Worm (Caenorhabditis elegans): ENCODE results near the gene daf-7.

DNA sequence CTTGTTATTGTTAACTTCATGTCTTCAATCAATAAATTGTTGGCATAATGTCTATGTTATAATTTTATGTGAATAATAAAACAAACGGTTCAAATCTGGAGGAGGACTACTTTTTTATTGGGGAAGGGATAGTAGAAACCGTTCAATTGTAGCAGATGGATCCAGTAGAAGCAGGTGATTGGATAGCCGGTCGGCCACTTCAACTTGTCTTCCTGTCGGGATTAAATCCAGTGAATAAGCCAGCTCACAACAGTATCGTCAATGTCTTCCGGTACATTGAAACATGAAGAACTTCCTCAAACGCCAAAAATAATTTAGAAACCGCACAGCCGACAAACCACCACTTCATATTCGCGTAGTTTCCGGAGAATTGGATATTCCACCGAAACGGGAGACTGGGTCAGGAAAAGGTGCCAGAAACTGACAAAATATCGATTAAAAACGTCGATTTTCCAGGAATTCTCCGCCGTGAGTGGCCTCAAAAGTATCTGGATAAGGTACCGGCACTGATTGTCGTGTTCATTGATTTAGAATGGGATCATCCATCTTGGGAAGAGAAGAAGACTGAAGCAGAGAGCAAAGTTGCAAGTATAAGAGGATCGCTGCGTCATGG, 16.6 kb upstream of the daf-7 start, which contains the start of gene trpp-11:
- TF ChIP-seq ref-1 (GFP tag; conservative IDR thresholded peaks at IDR 0.05) (no peak), T22C8.4 (GFP tag; IDR thresholded peaks at IDR 0.05) (no peak), med-1 (GFP tag; optimal IDR thresholded peaks at IDR 0.05; ENCODE audit: insufficient read depth) (no peak), cog-1 (tag; optimal IDR thresholded peaks at IDR 0.05) (no peak)
